Worm (Caenorhabditis elegans) whole organism, L1 larva: ENCODE measurements around the gene F19B2.6.

Experiments used
- unc-30 ChIP-seq: sonication (generic microtip); optimal IDR thresholded peaks from 2 replicates; lab custom pipeline; 2017; ENCODE audit warnings: missing biosample characterization, missing genetic modification characterization
- unc-62 ChIP-seq: fragments of 150-350 bp; optimal IDR thresholded peaks from 2 replicates; lab custom pipeline; 2014; ENCODE audit warnings: missing biosample characterization, missing genetic modification reagents, missing genetic modification characterization

DNA sequence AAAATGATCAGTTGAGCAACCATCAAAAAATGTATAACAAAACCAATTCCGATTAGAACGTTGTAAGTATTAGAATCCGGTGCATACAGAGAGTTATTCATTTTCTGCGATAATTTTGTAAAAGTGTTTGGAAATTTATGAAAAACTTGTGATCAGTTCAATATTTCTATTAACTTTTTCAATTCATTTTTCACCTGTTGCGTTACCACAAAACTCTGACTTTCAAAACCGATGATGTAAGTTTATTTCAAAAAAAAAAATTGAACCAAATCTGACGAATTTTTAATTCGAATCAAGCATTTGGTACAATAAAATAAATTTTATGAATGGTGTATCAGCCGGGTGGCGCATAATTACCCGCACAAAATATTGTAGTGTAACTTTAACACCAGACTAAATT lies 28.3 kb downstream of the F19B2.6 start, which contains the start of gene srz-16:
- TF ChIP-seq unc-30 (tag; lab: Kevin White, UChicago): no peak
- TF ChIP-seq unc-62: no peak
